Worm (Caenorhabditis elegans) whole organism, L1 larva: Measurements from ENCODE around the gene C37H5.14.

Source experiments
- ceh-88 ChIP-seq: fragments of 200-800 bp; sonication (Bioruptor generic); IDR thresholded peaks from 2 replicates; pipeline ENCODE4 v1.3.6; 2022; ENCODE audit warnings: missing genetic modification characterization, missing compliant biosample characterization
- fos-1 ChIP-seq: fragments of 150-350 bp; optimal IDR thresholded peaks from 2 replicates; lab custom pipeline; 2014; ENCODE audit warnings: missing biosample characterization, missing genetic modification characterization
- grh-1 ChIP-seq: fragments of 200-800 bp; sonication (Bioruptor generic); IDR thresholded peaks from 2 replicates; pipeline ENCODE4 v1.3.6; 2022; ENCODE audit warnings: missing genetic modification reagents, missing genetic modification characterization, missing compliant biosample characterization
- hpl-2 ChIP-seq: fragments of 150-350 bp; optimal IDR thresholded peaks from 2 replicates; lab custom pipeline; 2014; ENCODE audit warnings: missing biosample characterization, missing genetic modification reagents, missing genetic modification characterization
- lin-35 ChIP-seq, 2 experiments: fragments of 150-350 bp; optimal IDR thresholded peaks; 2 replicates each; lab custom pipeline; 2014; ENCODE audit warnings: missing biosample characterization in 2 of 2, missing genetic modification characterization in 2 of 2, missing genetic modification reagents in 2 of 2
- lir-3 ChIP-seq: sonication (generic microtip); optimal IDR thresholded peaks from 2 replicates; lab custom pipeline; 2016; ENCODE audit warnings: mild to moderate bottlenecking, missing genetic modification characterization, moderate library complexity, missing compliant biosample characterization; ENCODE audit not compliant: poor library complexity
- snpc-4 ChIP-seq: fragments of 150-350 bp; optimal IDR thresholded peaks from 2 replicates; lab custom pipeline; 2014; ENCODE audit warnings: missing biosample characterization, missing genetic modification characterization
- sox-4 ChIP-seq: sonication (generic microtip); optimal IDR thresholded peaks from 2 replicates; lab custom pipeline; 2016; ENCODE audit warnings: missing genetic modification characterization, missing compliant biosample characterization

- TF ChIP-seq snpc-4, result no peak
- no peak for TF ChIP-seq ceh-88 (GFP tag; lab: Robert Waterston, UW)
- no peak for TF ChIP-seq sox-4 (tag; lab: Kevin White, UChicago)
- TF ChIP-seq lin-35 (GFP tag; optimal IDR thresholded peaks at IDR 0.05; lab: Kevin White, UChicago), result no peak
- no peak for TF ChIP-seq hpl-2
- no peak for TF ChIP-seq fos-1 (tag; lab: Kevin White, UChicago)
- no peak for TF ChIP-seq lir-3
- no peak for TF ChIP-seq grh-1 (GFP tag; lab: Robert Waterston, UW)
Observed at ce11 chrV:4842544-4842943, 8.4 kb upstream of the C37H5.14 start, which contains the start of the genes cwp-2 and cwp-3.
